Worm (Caenorhabditis elegans): Measurements from ENCODE around the gene F57A8.7.

DNA sequence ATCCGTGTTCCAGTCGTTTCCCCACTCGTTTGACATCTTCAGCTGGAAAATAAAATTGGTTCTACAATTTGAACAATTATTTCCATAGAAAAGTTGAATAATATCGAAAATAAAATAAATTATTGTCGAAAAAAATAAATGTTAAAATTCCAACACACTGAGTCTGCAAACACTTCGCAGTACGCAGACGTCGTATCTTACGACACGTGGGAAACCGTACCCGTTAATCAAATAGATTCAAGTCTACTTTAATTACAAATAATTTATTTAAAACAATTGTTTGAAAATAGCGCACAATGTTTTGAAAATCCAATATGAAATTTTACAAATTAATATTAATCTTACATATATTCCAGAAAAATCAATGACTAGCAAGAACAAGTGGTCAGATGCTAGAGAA lies 20.7 kb upstream of the F57A8.7 start, which contains the start of gene yif-1:
- TF ChIP-seq flt-1 (GFP tag; IDR thresholded peaks at IDR 0.05) (no peak), ceh-36 (tag; optimal IDR thresholded peaks at IDR 0.05) (no peak), hmg-4 (GFP tag; optimal IDR thresholded peaks at IDR 0.05) (no peak), ceh-13 (GFP tag; optimal IDR thresholded peaks at IDR 0.05) (no peak), aly-1 (tag; optimal IDR thresholded peaks at IDR 0.05) (no peak), ama-1 (optimal IDR thresholded peaks at IDR 0.05) (no peak), F13C5.2 (tag; optimal IDR thresholded peaks at IDR 0.05) (no peak), pes-1 (GFP tag; IDR thresholded peaks at IDR 0.05) (no peak), hmbx-1 (tag; optimal IDR thresholded peaks at IDR 0.05) (no peak), tbx-37 (GFP tag; conservative IDR thresholded peaks at IDR 0.05) (no peak), scrt-1 (GFP tag; IDR thresholded peaks at IDR 0.05) (no peak), ets-7 (tag; optimal IDR thresholded peaks at IDR 0.05) (no peak), B0310.2 (tag; optimal IDR thresholded peaks at IDR 0.05) (no peak)
